Fruit fly (Drosophila melanogaster) whole organism, embryonic: ENCODE results near the gene mRpS35.
A peak's percentile ranks its signal among the peaks of the same experiment; 100 is the strongest.

Experiments
- Ada2b ChIP-seq: fragments of 200-800 bp; sonication (Bioruptor generic); IDR thresholded peaks from 2 replicates; pipeline ENCODE4 v1.3.6; 2022; ENCODE audit warnings: missing biosample characterization, missing genetic modification characterization
- Atf3 ChIP-seq: fragments of 200-800 bp; sonication (Bioruptor generic); optimal IDR thresholded peaks from 3 replicates; lab custom pipeline; 2016; ENCODE audit warnings: missing biosample characterization, missing genetic modification characterization
- CG10462 ChIP-seq: fragments of 200-800 bp; sonication (Bioruptor generic); optimal IDR thresholded peaks from 2 replicates; lab custom pipeline; 2016; ENCODE audit warnings: missing biosample characterization, missing genetic modification characterization
- CG10959 ChIP-seq: fragments of 200-800 bp; sonication (Bioruptor generic); IDR thresholded peaks from 2 replicates; pipeline ENCODE4 v1.3.6; 2022; ENCODE audit warnings: missing biosample characterization, missing genetic modification characterization
- CG11504 ChIP-seq: fragments of 200-800 bp; sonication (Bioruptor generic); optimal IDR thresholded peaks from 3 replicates; lab custom pipeline; 2019; ENCODE audit warnings: missing biosample characterization, mild to moderate bottlenecking, missing genetic modification characterization, moderate library complexity
- CG11560 ChIP-seq: fragments of 200-800 bp; sonication (Bioruptor generic); IDR thresholded peaks from 3 replicates; pipeline ENCODE4 v1.3.6; 2022; ENCODE audit warnings: missing biosample characterization, missing genetic modification characterization
- CG11695 ChIP-seq: fragments of 200-800 bp; sonication (Bioruptor generic); IDR thresholded peaks from 3 replicates; pipeline ENCODE4 v1.3.6; 2022; ENCODE audit warnings: missing biosample characterization, missing genetic modification characterization
- CG12659 ChIP-seq: fragments of 200-800 bp; sonication (Bioruptor generic); optimal IDR thresholded peaks from 3 replicates; lab custom pipeline; 2017; ENCODE audit warnings: mild to moderate bottlenecking, missing biosample characterization, missing genetic modification reagents, missing genetic modification characterization
- CG13894 ChIP-seq: fragments of 200-800 bp; sonication (Bioruptor generic); optimal IDR thresholded peaks from 3 replicates; lab custom pipeline; 2018; ENCODE audit warnings: missing biosample characterization, mild to moderate bottlenecking, missing genetic modification characterization, moderate library complexity
- CG15696 ChIP-seq: fragments of 200-800 bp; sonication (Bioruptor generic); optimal IDR thresholded peaks from 2 replicates; lab custom pipeline; 2019; ENCODE audit warnings: missing biosample characterization, mild to moderate bottlenecking, missing genetic modification characterization, moderate library complexity
- CG17328 ChIP-seq: fragments of 200-800 bp; sonication (Bioruptor generic); IDR thresholded peaks from 2 replicates; pipeline ENCODE4 v1.3.6; 2022; ENCODE audit warnings: missing biosample characterization, missing genetic modification characterization
- CG31224 ChIP-seq: fragments of 200-800 bp; sonication (Bioruptor generic); IDR thresholded peaks from 2 replicates; pipeline ENCODE4 v1.3.6; 2022; ENCODE audit warnings: missing biosample characterization, missing genetic modification characterization
- CG3847 ChIP-seq: fragments of 200-800 bp; sonication (Bioruptor generic); IDR thresholded peaks from 2 replicates; pipeline ENCODE4 v1.3.6; 2022; ENCODE audit warnings: missing biosample characterization, missing genetic modification characterization
- CG4404 ChIP-seq: fragments of 200-800 bp; sonication (Bioruptor generic); IDR thresholded peaks from 2 replicates; pipeline ENCODE4 v1.3.6; 2022; ENCODE audit warnings: missing biosample characterization, missing genetic modification characterization
- CG5953 ChIP-seq: fragments of 200-800 bp; sonication (Bioruptor generic); IDR thresholded peaks from 2 replicates; pipeline ENCODE4 v1.3.6; 2022; ENCODE audit warnings: missing biosample characterization, missing genetic modification characterization
- CG8089 ChIP-seq: fragments of 200-800 bp; sonication (Bioruptor generic); optimal IDR thresholded peaks from 3 replicates; lab custom pipeline; 2016; ENCODE audit warnings: missing biosample characterization, missing genetic modification characterization
- Camta ChIP-seq: fragments of 200-800 bp; sonication (Bioruptor generic); optimal IDR thresholded peaks from 2 replicates; lab custom pipeline; 2016; ENCODE audit warnings: missing biosample characterization, missing genetic modification characterization
- CrebB ChIP-seq: fragments of 200-800 bp; sonication (Bioruptor generic); optimal IDR thresholded peaks from 3 replicates; lab custom pipeline; 2018; ENCODE audit warnings: missing biosample characterization, mild to moderate bottlenecking, missing genetic modification characterization
- Deaf1 ChIP-seq: fragments of 200-800 bp; optimal IDR thresholded peaks from 3 replicates; lab custom pipeline; 2019; ENCODE audit warnings: missing biosample characterization, mild to moderate bottlenecking, missing genetic modification characterization, moderate library complexity
- Dfd ChIP-seq, 2 experiments: fragments of >200 bp; optimal IDR thresholded peaks; 2 replicates each; lab custom pipeline; 2017; ENCODE audit warnings: missing biosample characterization in 2 of 2, missing genetic modification characterization in 2 of 2
- Doc3 ChIP-seq: fragments of 200-800 bp; sonication (Bioruptor generic); IDR thresholded peaks from 3 replicates; pipeline ENCODE4 v1.3.6; 2022; ENCODE audit warnings: missing biosample characterization, missing genetic modification characterization; ENCODE audit not compliant: partially characterized antibody
- E2f2 ChIP-seq: fragments of 200-800 bp; sonication (Bioruptor generic); IDR thresholded peaks from 2 replicates; pipeline ENCODE4 v1.3.6; 2022; ENCODE audit warnings: missing biosample characterization, missing genetic modification characterization
- Hr78 ChIP-seq, 2 experiments: fragments of 200-800 bp in 1 of 2; fragments of >200 bp in 1 of 2; sonication (Bioruptor generic) in 1 of 2; optimal IDR thresholded peaks; 2 replicates each; lab custom pipeline; 2017 to 2019; ENCODE audit warnings: missing biosample characterization in 2 of 2, missing genetic modification characterization in 2 of 2, mild to moderate bottlenecking in 1 of 2, moderate library complexity in 1 of 2
- MTF-1 ChIP-seq: fragments of 200-800 bp; sonication (Bioruptor generic); optimal IDR thresholded peaks from 2 replicates; lab custom pipeline; 2018; ENCODE audit warnings: missing biosample characterization, mild to moderate bottlenecking, missing genetic modification characterization, borderline replicate concordance
- Med ChIP-seq: fragments of 200-800 bp; sonication (Bioruptor generic); peaks from one replicate; lab custom pipeline; 2016; ENCODE audit warnings: missing biosample characterization, missing genetic modification characterization, mild to moderate bottlenecking, inconsistent platforms, moderate library complexity
- Neu2 ChIP-seq: fragments of 200-800 bp; sonication (Bioruptor generic); optimal IDR thresholded peaks from 3 replicates; lab custom pipeline; 2016; ENCODE audit warnings: missing biosample characterization, missing genetic modification characterization, borderline replicate concordance
- Poxn ChIP-seq: fragments of 200-800 bp; sonication (Bioruptor generic); IDR thresholded peaks from 2 replicates; pipeline ENCODE4 v1.3.6; 2022; ENCODE audit warnings: missing biosample characterization, missing genetic modification characterization
- Ravus ChIP-seq: fragments of 200-800 bp; sonication (Bioruptor generic); IDR thresholded peaks from 2 replicates; pipeline ENCODE4 v1.3.6; 2022; ENCODE audit warnings: missing biosample characterization, missing genetic modification characterization
- Sry-β ChIP-seq: fragments of 200-800 bp; sonication (Bioruptor generic); optimal IDR thresholded peaks from 2 replicates; lab custom pipeline; 2018; ENCODE audit warnings: missing biosample characterization, mild to moderate bottlenecking, missing genetic modification characterization, moderate library complexity
- TFAM ChIP-seq: fragments of 200-800 bp; sonication (Bioruptor generic); optimal IDR thresholded peaks from 2 replicates; lab custom pipeline; 2017; ENCODE audit warnings: missing biosample characterization, missing genetic modification characterization, inconsistent platforms
- abd-A ChIP-seq: fragments of 200-800 bp; sonication (Bioruptor generic); optimal IDR thresholded peaks from 3 replicates; lab custom pipeline; 2019; ENCODE audit warnings: missing biosample characterization, mild to moderate bottlenecking, missing genetic modification characterization, moderate library complexity
- ato ChIP-seq: fragments of 200-800 bp; sonication (Bioruptor generic); IDR thresholded peaks from 2 replicates; pipeline ENCODE4 v1.3.6; 2022; ENCODE audit warnings: missing biosample characterization, missing genetic modification characterization; ENCODE audit not compliant: partially characterized antibody
- caup ChIP-seq: fragments of 200-800 bp; sonication (Bioruptor generic); optimal IDR thresholded peaks from 3 replicates; lab custom pipeline; 2017; ENCODE audit warnings: missing biosample characterization, mild to moderate bottlenecking, missing genetic modification characterization, moderate library complexity; ENCODE audit not compliant: severe bottlenecking
- chm ChIP-seq: fragments of 200-800 bp; sonication (Bioruptor generic); IDR thresholded peaks from 2 replicates; pipeline ENCODE4 v1.3.6; 2022; ENCODE audit warnings: missing biosample characterization, missing genetic modification characterization
- en ChIP-seq: fragments of 200-800 bp; sonication (Bioruptor generic); optimal IDR thresholded peaks from 2 replicates; lab custom pipeline; 2016; ENCODE audit warnings: missing biosample characterization, missing genetic modification characterization
- eyg ChIP-seq: fragments of 200-800 bp; sonication (Bioruptor generic); optimal IDR thresholded peaks from 3 replicates; lab custom pipeline; 2016; ENCODE audit warnings: missing biosample characterization, missing genetic modification characterization
- fd102C ChIP-seq: fragments of 200-800 bp; sonication (Bioruptor generic); optimal IDR thresholded peaks from 2 replicates; lab custom pipeline; 2018; ENCODE audit warnings: missing biosample characterization, mild to moderate bottlenecking, missing genetic modification characterization, moderate library complexity
- fd64A ChIP-seq: fragments of 200-800 bp; sonication (Bioruptor generic); optimal IDR thresholded peaks from 3 replicates; lab custom pipeline; 2018; ENCODE audit warnings: missing biosample characterization, mild to moderate bottlenecking, missing genetic modification characterization
- kah ChIP-seq: fragments of 200-800 bp; sonication (Bioruptor generic); optimal IDR thresholded peaks from 2 replicates; lab custom pipeline; 2018; ENCODE audit warnings: missing biosample characterization, mild to moderate bottlenecking, missing genetic modification characterization
- lola ChIP-seq, 3 experiments: fragments of >200 bp in 2 of 3; fragments of 200-800 bp in 1 of 3; sonication (Bioruptor generic) in 1 of 3; optimal IDR thresholded peaks; 2 replicates each; lab custom pipeline; 2017 to 2019; ENCODE audit warnings: missing biosample characterization in 3 of 3, missing genetic modification characterization in 3 of 3, mild to moderate bottlenecking in 1 of 3, moderate library complexity in 1 of 3
- mam ChIP-seq: fragments of 200-800 bp; sonication (Bioruptor generic); optimal IDR thresholded peaks from 3 replicates; lab custom pipeline; 2016; ENCODE audit warnings: missing biosample characterization, missing genetic modification characterization
- nerfin-1 ChIP-seq: fragments of 200-800 bp; sonication (Bioruptor generic); optimal IDR thresholded peaks from 3 replicates; lab custom pipeline; 2019; ENCODE audit warnings: missing biosample characterization, mild to moderate bottlenecking, missing genetic modification characterization, moderate library complexity
- psq ChIP-seq: fragments of 200-800 bp; sonication (Bioruptor generic); optimal IDR thresholded peaks from 2 replicates; lab custom pipeline; 2017; ENCODE audit warnings: missing biosample characterization, missing genetic modification characterization
- sc ChIP-seq, 3 experiments: fragments of >200 bp in 2 of 3; fragments of 200-800 bp in 1 of 3; sonication (Bioruptor generic) in 1 of 3; optimal IDR thresholded peaks; 2 replicates in 2 of 3; 3 replicates in 1 of 3; lab custom pipeline; 2017; ENCODE audit warnings: mild to moderate bottlenecking in 1 of 3, missing biosample characterization in 1 of 3, missing genetic modification characterization in 1 of 3, missing genetic modification reagents in 1 of 3
- sob ChIP-seq: fragments of 200-800 bp; sonication (Bioruptor generic); IDR thresholded peaks from 2 replicates; pipeline ENCODE4 v1.3.6; 2022; ENCODE audit warnings: missing biosample characterization, missing genetic modification characterization
- sqz ChIP-seq: fragments of 200-800 bp; sonication (Bioruptor generic); optimal IDR thresholded peaks from 3 replicates; lab custom pipeline; 2018; ENCODE audit warnings: missing biosample characterization, mild to moderate bottlenecking, missing genetic modification characterization
- stc ChIP-seq: fragments of 200-800 bp; sonication (Bioruptor generic); IDR thresholded peaks from 2 replicates; pipeline ENCODE4 v1.3.6; 2022; ENCODE audit warnings: missing biosample characterization, missing genetic modification characterization

mRpS35 gene

dm6 chr3L:2796242-2796641, 15.5 kb downstream of the mRpS35 start:
- peak in 1 of 2 experiments; percentile 76 for TF ChIP-seq Dfd (GFP tag; optimal IDR thresholded peaks at IDR 0.05; lab: Kevin White, UChicago)
- TF ChIP-seq CG11504 (tag; lab: Kevin White, UChicago), result no peak

dm6 chr3L:2798463-2798993, 17.8 kb downstream of the mRpS35 start:
- TF ChIP-seq CG10959 (GFP tag; lab: Robert Waterston, UW) (peak; percentile 24; the same call in 1 of the 2 replicates), MTF-1 (GFP tag; lab: Kevin White, UChicago) (peak; percentile 39), eyg (GFP tag; lab: Kevin White, UChicago) (no peak), sob (0 out of 2 replicates have a peak, but pooled peaks have one; percentile 45), CG11695 (GFP tag; lab: Robert Waterston, UW) (0 out of 3 replicates have a peak, but pooled peaks have one; percentile 13), Poxn (no peak), CG5953 (GFP tag; lab: Robert Waterston, UW) (peak; percentile 14; the same call in 1 of the 2 replicates), Doc3 (no peak), caup (GFP tag; lab: Kevin White, UChicago) (no peak), Hr78 (GFP tag; optimal IDR thresholded peaks at IDR 0.05; lab: Kevin White, UChicago) (peak in 1 of 2 experiments; percentile 19), CG15696 (tag; lab: Kevin White, UChicago) (peak; percentile 73), CG11504 (tag; lab: Kevin White, UChicago) (peak; percentile 59), CG17328 (GFP tag; lab: Robert Waterston, UW) (no peak), abd-A (tag; lab: Kevin White, UChicago) (no peak), Ravus (GFP tag; lab: Robert Waterston, UW) (no peak), kah (peak; percentile 14), CG31224 (no peak), fd64A (GFP tag; lab: Kevin White, UChicago) (peak; percentile 65), psq (no peak), en (GFP tag; lab: Kevin White, UChicago) (peak; percentile 23), sqz (no peak), Camta (GFP tag; lab: Kevin White, UChicago) (no peak), CG8089 (GFP tag; lab: Kevin White, UChicago) (peak; percentile 34), sc (optimal IDR thresholded peaks at IDR 0.05; lab: Kevin White, UChicago) (no peak), sc (GFP tag; optimal IDR thresholded peaks at IDR 0.05; lab: Kevin White, UChicago) (peak; percentile 25), E2f2 (GFP tag; lab: Robert Waterston, UW) (no peak), CrebB (peak; percentile 40), Atf3 (GFP tag; lab: Kevin White, UChicago) (no peak), Deaf1 (tag; lab: Kevin White, UChicago) (no peak), mam (GFP tag; lab: Kevin White, UChicago) (no peak), Med (GFP tag; lab: Kevin White, UChicago) (peak; percentile 86), nerfin-1 (peak; percentile 66), stc (GFP tag; lab: Robert Waterston, UW) (no peak; the same call in 1 of the 2 replicates), TFAM (GFP tag; lab: Kevin White, UChicago) (peak; percentile 18), CG4404 (GFP tag; lab: Robert Waterston, UW) (no peak), Neu2 (GFP tag; lab: Kevin White, UChicago) (no peak), Ada2b (GFP tag; lab: Robert Waterston, UW) (no peak), Sry-β (no peak), CG11560 (tag; lab: Robert Waterston, UW) (no peak), CG13894 (tag; lab: Kevin White, UChicago) (no peak), ato (GFP tag; lab: Robert Waterston, UW) (no peak), CG12659 (GFP tag; lab: Kevin White, UChicago) (peak; percentile 0), CG10462 (GFP tag; lab: Kevin White, UChicago) (peak; percentile 37), CG3847 (GFP tag; lab: Robert Waterston, UW) (no peak), chm (GFP tag; lab: Robert Waterston, UW) (peak; percentile 51; the same call in 1 of the 2 replicates), fd102C (GFP tag; lab: Kevin White, UChicago) (peak; percentile 53), lola (GFP tag; optimal IDR thresholded peaks at IDR 0.05; lab: Kevin White, UChicago) (peak in 1 of 3 experiments; percentile 48)
